Worm (Caenorhabditis elegans) whole organism, midembryonic: ENCODE results near the gene Y73C8B.5.

ENCODE experiments used
- T22C8.4 ChIP-seq: fragments of 200-800 bp; sonication (Bioruptor generic); IDR thresholded peaks from 2 replicates; pipeline ENCODE4 v1.3.6; 2022; ENCODE audit warnings: missing genetic modification characterization, missing compliant biosample characterization
- cog-1 ChIP-seq: sonication (generic microtip); optimal IDR thresholded peaks from 2 replicates; lab custom pipeline; 2016; ENCODE audit warnings: missing genetic modification characterization, missing compliant biosample characterization
- flt-1 ChIP-seq: fragments of 200-800 bp; sonication (Bioruptor generic); IDR thresholded peaks from 2 replicates; pipeline ENCODE4 v1.3.6; 2022; ENCODE audit warnings: missing genetic modification characterization, missing compliant biosample characterization
- klf-2 ChIP-seq: fragments of 200-800 bp; sonication (Bioruptor generic); conservative IDR thresholded peaks from 2 replicates; pipeline ENCODE4 v1.3.6; 2022; ENCODE audit warnings: missing genetic modification reagents, missing genetic modification characterization, missing compliant biosample characterization
- med-1 ChIP-seq: sonication (generic microtip); optimal IDR thresholded peaks from 2 replicates; lab custom pipeline; 2017; ENCODE audit warnings: missing genetic modification characterization, mild to moderate bottlenecking, missing compliant biosample characterization, antibody characterized with exemption, missing genetic modification reagents; ENCODE audit not compliant: insufficient read depth
- ref-1 ChIP-seq: fragments of 200-800 bp; sonication (Bioruptor generic); conservative IDR thresholded peaks from 2 replicates; pipeline ENCODE4 v1.3.6; 2022; ENCODE audit warnings: missing genetic modification reagents, missing genetic modification characterization, missing compliant biosample characterization
- tab-1 ChIP-seq: fragments of 200-800 bp; sonication (Bioruptor generic); IDR thresholded peaks from 2 replicates; pipeline ENCODE4 v1.3.6; 2022; ENCODE audit warnings: missing genetic modification characterization, missing compliant biosample characterization
- ztf-23 ChIP-seq: fragments of 200-800 bp; sonication (Bioruptor generic); IDR thresholded peaks from 2 replicates; pipeline ENCODE4 v1.3.6; 2022; ENCODE audit warnings: missing genetic modification reagents, missing genetic modification characterization, missing compliant biosample characterization
- ztf-29 ChIP-seq: fragments of 200-800 bp; sonication (Bioruptor generic); IDR thresholded peaks from 2 replicates; pipeline ENCODE4 v1.3.6; 2022; ENCODE audit warnings: missing genetic modification reagents, missing genetic modification characterization, missing compliant biosample characterization

- TF ChIP-seq klf-2 (GFP tag; lab: Robert Waterston, UW) (no peak), T22C8.4 (GFP tag; lab: Robert Waterston, UW) (no peak), tab-1 (GFP tag; lab: Robert Waterston, UW) (no peak), ztf-23 (GFP tag; lab: Robert Waterston, UW) (no peak), flt-1 (GFP tag; lab: Robert Waterston, UW) (no peak), med-1 (no peak), ref-1 (GFP tag; lab: Robert Waterston, UW) (no peak), cog-1 (tag; lab: Kevin White, UChicago) (no peak), ztf-29 (GFP tag; lab: Robert Waterston, UW) (no peak)
Measured at ce11 chrV:3227373-3227772, 30.3 kb downstream of the Y73C8B.5 start, which contains the start of gene K08D9.2.
